Fruit fly (Drosophila melanogaster) whole organism, embryonic: ENCODE results near the gene Elal.
A peak's percentile ranks its signal among the peaks of the same experiment; 100 is the strongest.

Experiments
- Bteb2 ChIP-seq: fragments of 200-800 bp; sonication (Bioruptor generic); optimal IDR thresholded peaks from 2 replicates; lab custom pipeline; 2016; ENCODE audit warnings: missing biosample characterization, missing genetic modification characterization
- CG10431 ChIP-seq: fragments of 200-800 bp; sonication (Bioruptor generic); optimal IDR thresholded peaks from 3 replicates; lab custom pipeline; 2018; ENCODE audit warnings: missing biosample characterization, mild to moderate bottlenecking, missing genetic modification characterization
- CG10565 ChIP-seq: fragments of 200-800 bp; sonication (Bioruptor generic); optimal IDR thresholded peaks from 3 replicates; lab custom pipeline; 2016; ENCODE audit warnings: missing biosample characterization, mild to moderate bottlenecking, missing genetic modification characterization
- CG10654 ChIP-seq: fragments of 200-800 bp; sonication (Bioruptor generic); optimal IDR thresholded peaks from 2 replicates; lab custom pipeline; 2016; ENCODE audit warnings: missing biosample characterization, missing genetic modification characterization
- CG12104 ChIP-seq: fragments of 200-800 bp; sonication (Bioruptor generic); optimal IDR thresholded peaks from 3 replicates; lab custom pipeline; 2016; ENCODE audit warnings: missing biosample characterization, missing genetic modification characterization
- CG12391 ChIP-seq: fragments of 200-800 bp; sonication (Bioruptor generic); optimal IDR thresholded peaks from 3 replicates; lab custom pipeline; 2018; ENCODE audit warnings: missing biosample characterization, mild to moderate bottlenecking, missing genetic modification characterization, moderate library complexity
- CG13287 ChIP-seq: fragments of 200-800 bp; sonication (Bioruptor generic); IDR thresholded peaks from 2 replicates; pipeline ENCODE4 v1.3.6; 2022; ENCODE audit warnings: missing biosample characterization, missing genetic modification characterization; ENCODE audit not compliant: partially characterized antibody
- CG14710 ChIP-seq: fragments of 200-800 bp; sonication (Bioruptor generic); optimal IDR thresholded peaks from 3 replicates; lab custom pipeline; 2019; ENCODE audit warnings: missing biosample characterization, mild to moderate bottlenecking, missing genetic modification characterization, moderate library complexity
- CG15479 ChIP-seq: fragments of 200-800 bp; sonication (Bioruptor generic); optimal IDR thresholded peaks from 3 replicates; lab custom pipeline; 2019; ENCODE audit warnings: missing biosample characterization, mild to moderate bottlenecking, missing genetic modification characterization, moderate library complexity
- CG1603 ChIP-seq: fragments of 200-800 bp; sonication (Bioruptor generic); optimal IDR thresholded peaks from 2 replicates; lab custom pipeline; 2019; ENCODE audit warnings: missing biosample characterization, mild to moderate bottlenecking, missing genetic modification characterization, moderate library complexity
- CG34376 ChIP-seq: fragments of 200-800 bp; sonication (Bioruptor generic); optimal IDR thresholded peaks from 2 replicates; lab custom pipeline; 2018; ENCODE audit warnings: missing biosample characterization, mild to moderate bottlenecking, missing genetic modification characterization
- CG4404 ChIP-seq: fragments of 200-800 bp; sonication (Bioruptor generic); IDR thresholded peaks from 2 replicates; pipeline ENCODE4 v1.3.6; 2022; ENCODE audit warnings: missing biosample characterization, missing genetic modification characterization
- CG4617 ChIP-seq: fragments of 200-800 bp; sonication (Bioruptor generic); optimal IDR thresholded peaks from 3 replicates; lab custom pipeline; 2016; ENCODE audit warnings: missing biosample characterization, missing genetic modification characterization, borderline replicate concordance
- CG4707 ChIP-seq: fragments of 200-800 bp; sonication (Bioruptor generic); optimal IDR thresholded peaks from 2 replicates; lab custom pipeline; 2018; ENCODE audit warnings: missing biosample characterization, mild to moderate bottlenecking, missing genetic modification characterization, moderate library complexity
- CG6854 ChIP-seq: fragments of 200-800 bp; sonication (Bioruptor generic); optimal IDR thresholded peaks from 3 replicates; lab custom pipeline; 2017; ENCODE audit warnings: missing biosample characterization, mild to moderate bottlenecking, missing genetic modification characterization
- CG7556 ChIP-seq: fragments of 200-800 bp; sonication (Bioruptor generic); optimal IDR thresholded peaks from 2 replicates; lab custom pipeline; 2017; ENCODE audit warnings: missing biosample characterization, mild to moderate bottlenecking, missing genetic modification characterization
- CG8388 ChIP-seq: fragments of 200-800 bp; sonication (Bioruptor generic); optimal IDR thresholded peaks from 2 replicates; lab custom pipeline; 2019; ENCODE audit warnings: missing biosample characterization, mild to moderate bottlenecking, missing genetic modification characterization, moderate library complexity
- CG8765 ChIP-seq: fragments of 200-800 bp; sonication (Bioruptor generic); IDR thresholded peaks from 2 replicates; pipeline ENCODE4 v1.3.6; 2022; ENCODE audit warnings: missing biosample characterization, missing genetic modification characterization
- H15 ChIP-seq: fragments of 200-800 bp; sonication (Bioruptor generic); IDR thresholded peaks from 3 replicates; pipeline ENCODE4 v1.3.6; 2022; ENCODE audit warnings: missing biosample characterization, missing genetic modification characterization
- HLH54F ChIP-seq: fragments of 200-800 bp; sonication (Bioruptor generic); optimal IDR thresholded peaks from 3 replicates; lab custom pipeline; 2016; ENCODE audit warnings: missing biosample characterization, missing genetic modification characterization
- Kr ChIP-seq: fragments of 200-800 bp; sonication (Bioruptor generic); optimal IDR thresholded peaks from 2 replicates; lab custom pipeline; 2017; ENCODE audit warnings: missing biosample characterization, mild to moderate bottlenecking, missing genetic modification characterization
- NFAT ChIP-seq: fragments of 200-800 bp; sonication (Bioruptor generic); IDR thresholded peaks from 2 replicates; pipeline ENCODE4 v1.3.6; 2022; ENCODE audit warnings: missing biosample characterization, missing genetic modification characterization
- Nf-YA ChIP-seq: fragments of 200-800 bp; sonication (Bioruptor generic); IDR thresholded peaks from 2 replicates; pipeline ENCODE4 v1.3.6; 2022; ENCODE audit warnings: missing biosample characterization, missing genetic modification characterization
- PHDP ChIP-seq: fragments of 200-800 bp; sonication (Bioruptor generic); optimal IDR thresholded peaks from 3 replicates; lab custom pipeline; 2018; ENCODE audit warnings: missing biosample characterization, mild to moderate bottlenecking, missing genetic modification characterization, moderate library complexity
- Usf ChIP-seq: fragments of 200-800 bp; sonication (Bioruptor generic); optimal IDR thresholded peaks from 2 replicates; lab custom pipeline; 2017; ENCODE audit warnings: missing genotype, missing biosample characterization, missing genetic modification characterization
- YL-1 ChIP-seq: fragments of 200-800 bp; sonication (Bioruptor generic); optimal IDR thresholded peaks from 3 replicates; lab custom pipeline; 2017; ENCODE audit warnings: missing biosample characterization, mild to moderate bottlenecking, missing genetic modification characterization
- aop ChIP-seq: fragments of 200-800 bp; sonication (Bioruptor generic); IDR thresholded peaks from 2 replicates; pipeline ENCODE4 v1.3.6; 2022; ENCODE audit warnings: missing biosample characterization, missing genetic modification characterization
- br ChIP-seq: fragments of >200 bp; optimal IDR thresholded peaks from 2 replicates; lab custom pipeline; 2017
- ci ChIP-seq: fragments of 200-800 bp; sonication (Bioruptor generic); IDR thresholded peaks from 3 replicates; pipeline ENCODE4 v1.3.6; 2022; ENCODE audit warnings: missing biosample characterization, missing genetic modification characterization
- cwo ChIP-seq: fragments of 200-800 bp; sonication (Bioruptor generic); optimal IDR thresholded peaks from 3 replicates; lab custom pipeline; 2017; ENCODE audit warnings: missing biosample characterization, missing genetic modification characterization, mild to moderate bottlenecking, moderate library complexity, missing genetic modification reagents
- dysf ChIP-seq: fragments of 200-800 bp; sonication (Bioruptor generic); IDR thresholded peaks from 3 replicates; pipeline ENCODE4 v1.3.6; 2022; ENCODE audit warnings: missing biosample characterization, missing genetic modification characterization
- fd102C ChIP-seq: fragments of 200-800 bp; sonication (Bioruptor generic); optimal IDR thresholded peaks from 2 replicates; lab custom pipeline; 2018; ENCODE audit warnings: missing biosample characterization, mild to moderate bottlenecking, missing genetic modification characterization, moderate library complexity
- hb ChIP-seq: fragments of 200-800 bp; sonication (Bioruptor generic); IDR thresholded peaks from 3 replicates; pipeline ENCODE4 v1.3.6; 2022; ENCODE audit warnings: missing biosample characterization, missing genetic modification characterization; ENCODE audit not compliant: partially characterized antibody
- lola ChIP-seq, 3 experiments: fragments of >200 bp in 2 of 3; fragments of 200-800 bp in 1 of 3; sonication (Bioruptor generic) in 1 of 3; optimal IDR thresholded peaks; 2 replicates each; lab custom pipeline; 2017 to 2019; ENCODE audit warnings: missing biosample characterization in 3 of 3, missing genetic modification characterization in 3 of 3, mild to moderate bottlenecking in 1 of 3, moderate library complexity in 1 of 3
- nom ChIP-seq: fragments of 200-800 bp; sonication (Bioruptor generic); optimal IDR thresholded peaks from 2 replicates; lab custom pipeline; 2017; ENCODE audit warnings: missing biosample characterization, missing genetic modification characterization, mild to moderate bottlenecking, moderate library complexity, missing genetic modification reagents
- oc ChIP-seq: fragments of 200-800 bp; sonication (Bioruptor generic); optimal IDR thresholded peaks from 2 replicates; lab custom pipeline; 2018; ENCODE audit warnings: missing biosample characterization, mild to moderate bottlenecking, missing genetic modification characterization, moderate library complexity
- onecut ChIP-seq: fragments of 200-800 bp; sonication (Bioruptor generic); IDR thresholded peaks from 2 replicates; pipeline ENCODE4 v1.3.6; 2022; ENCODE audit warnings: missing biosample characterization, missing genetic modification characterization
- otp ChIP-seq: fragments of 200-800 bp; sonication (Bioruptor generic); IDR thresholded peaks from 3 replicates; pipeline ENCODE4, ENCODE4 v1.3.6; 2022; ENCODE audit warnings: missing biosample characterization, missing genetic modification characterization
- ro ChIP-seq: fragments of 200-800 bp; sonication (Bioruptor generic); IDR thresholded peaks from 2 replicates; pipeline ENCODE4 v1.3.6; 2022; ENCODE audit warnings: missing biosample characterization, missing genetic modification characterization
- shn ChIP-seq: fragments of 200-800 bp; sonication (Bioruptor generic); optimal IDR thresholded peaks from 3 replicates; lab custom pipeline; 2016; ENCODE audit warnings: missing biosample characterization, missing genetic modification characterization
- sim ChIP-seq: fragments of 200-800 bp; sonication (Bioruptor generic); IDR thresholded peaks from 2 replicates; pipeline ENCODE4 v1.3.6; 2022; ENCODE audit warnings: missing biosample characterization, missing genetic modification characterization
- slp2 ChIP-seq: fragments of 200-800 bp; sonication (Bioruptor generic); optimal IDR thresholded peaks from 2 replicates; lab custom pipeline; 2016; ENCODE audit warnings: missing biosample characterization, missing genetic modification characterization
- sob ChIP-seq: fragments of 200-800 bp; sonication (Bioruptor generic); IDR thresholded peaks from 2 replicates; pipeline ENCODE4 v1.3.6; 2022; ENCODE audit warnings: missing biosample characterization, missing genetic modification characterization
- sr ChIP-seq: fragments of 200-800 bp; sonication (Bioruptor generic); IDR thresholded peaks from 3 replicates; pipeline ENCODE4 v1.3.6; 2022; ENCODE audit warnings: missing biosample characterization, missing genetic modification characterization
- tll ChIP-seq, 2 experiments: fragments of 200-800 bp in 1 of 2; fragments of >200 bp in 1 of 2; sonication (Bioruptor generic) in 1 of 2; optimal IDR thresholded peaks; 2 replicates each; lab custom pipeline; 2017 to 2019; ENCODE audit warnings: missing biosample characterization in 2 of 2, missing genetic modification characterization in 2 of 2, mild to moderate bottlenecking in 1 of 2, moderate library complexity in 1 of 2
- trem ChIP-seq: fragments of 200-800 bp; optimal IDR thresholded peaks from 3 replicates; lab custom pipeline; 2019; ENCODE audit warnings: missing biosample characterization, mild to moderate bottlenecking, missing genetic modification characterization, moderate library complexity
- usp ChIP-seq: fragments of >200 bp; optimal IDR thresholded peaks from 2 replicates; lab custom pipeline; 2017; ENCODE audit warnings: missing biosample characterization, missing genetic modification characterization
- wek ChIP-seq: fragments of 200-800 bp; sonication (Bioruptor generic); optimal IDR thresholded peaks from 3 replicates; lab custom pipeline; 2018; ENCODE audit warnings: missing biosample characterization, mild to moderate bottlenecking, missing genetic modification characterization, moderate library complexity

The Elal gene

dm6 chr3R:24875939-24876842, 11.0 kb downstream of the Elal start, which contains the start of gene CG3744 (continued):
- TF ChIP-seq ro (GFP tag; lab: Robert Waterston, UW) = peak; percentile 90
- TF ChIP-seq oc (tag; lab: Kevin White, UChicago) = peak; percentile 78
- peak; percentile 84 for TF ChIP-seq trem (tag; lab: Kevin White, UChicago)
- no peak for TF ChIP-seq br (lab: Kevin White, UChicago)
- TF ChIP-seq usp (GFP tag; lab: Kevin White, UChicago) = no peak
- TF ChIP-seq otp (GFP tag; lab: Robert Waterston, UW) = peak; percentile 93
- TF ChIP-seq YL-1 (GFP tag; lab: Kevin White, UChicago) = peak; percentile 50
- no peak for TF ChIP-seq tll (GFP tag; optimal IDR thresholded peaks at IDR 0.05; lab: Kevin White, UChicago)
- peak; percentile 89 for TF ChIP-seq CG10654
- TF ChIP-seq onecut (GFP tag; lab: Robert Waterston, UW) = peak; percentile 88
- TF ChIP-seq slp2 (GFP tag; lab: Kevin White, UChicago) = peak; percentile 33
- peak; percentile 93 for TF ChIP-seq H15 (GFP tag; lab: Robert Waterston, UW)
- TF ChIP-seq aop (GFP tag; lab: Robert Waterston, UW) = peak; percentile 90; the same call in 1 of the 2 replicates
- peak in 1 of 3 experiments; percentile 88 for TF ChIP-seq lola (GFP tag; optimal IDR thresholded peaks at IDR 0.05; lab: Kevin White, UChicago)
- peak; percentile 86 for TF ChIP-seq CG7556 (GFP tag; lab: Kevin White, UChicago)
- TF ChIP-seq NFAT = peak; percentile 99
- peak; percentile 11 for TF ChIP-seq CG4707 (GFP tag; lab: Kevin White, UChicago)
- TF ChIP-seq sim (GFP tag; lab: Robert Waterston, UW) = peak; percentile 49; the same call in 1 of the 2 replicates
- peak; percentile 48 for TF ChIP-seq Bteb2 (GFP tag; lab: Kevin White, UChicago)
- TF ChIP-seq HLH54F (GFP tag; lab: Kevin White, UChicago) = peak; percentile 82
- TF ChIP-seq CG4617 = peak; percentile 78
- TF ChIP-seq CG1603 (tag; lab: Kevin White, UChicago) = peak; percentile 66
- TF ChIP-seq CG34376 (GFP tag; lab: Kevin White, UChicago) = peak; percentile 74
- peak; percentile 68 for TF ChIP-seq sr (GFP tag; lab: Robert Waterston, UW)
- TF ChIP-seq wek (GFP tag; lab: Kevin White, UChicago) = peak; percentile 23
- TF ChIP-seq sob = peak; percentile 96
- TF ChIP-seq dysf (GFP tag; lab: Robert Waterston, UW) = peak; percentile 94
- TF ChIP-seq Nf-YA = peak; percentile 89
- no peak for TF ChIP-seq CG14710
- TF ChIP-seq CG12391 (tag; lab: Kevin White, UChicago) = peak; percentile 96
- no peak for TF ChIP-seq nom (GFP tag; lab: Kevin White, UChicago)
- peak; percentile 95 for TF ChIP-seq ci (GFP tag; lab: Robert Waterston, UW)
- peak; percentile 87 for TF ChIP-seq hb
- peak; percentile 14 for TF ChIP-seq CG10565 (GFP tag; lab: Kevin White, UChicago)
- TF ChIP-seq CG15479 = peak; percentile 86
- peak; percentile 80 for TF ChIP-seq shn (GFP tag; lab: Kevin White, UChicago)
- TF ChIP-seq CG8765 = peak; percentile 92
- no peak for TF ChIP-seq cwo (GFP tag; lab: Kevin White, UChicago)
- peak; percentile 48 for TF ChIP-seq CG10431 (GFP tag; lab: Kevin White, UChicago)
- no peak for TF ChIP-seq fd102C (GFP tag; lab: Kevin White, UChicago)
- TF ChIP-seq CG8388 = peak; percentile 87
- peak; percentile 92 for TF ChIP-seq PHDP (tag; lab: Kevin White, UChicago)
- peak; percentile 85 for TF ChIP-seq Usf
- TF ChIP-seq CG13287 (GFP tag; lab: Robert Waterston, UW) = peak; percentile 96
- no peak for TF ChIP-seq Kr (GFP tag; lab: Kevin White, UChicago)
- peak; percentile 89 for TF ChIP-seq CG4404
- TF ChIP-seq CG12104 (GFP tag; lab: Kevin White, UChicago) = peak; percentile 77
- peak; percentile 70 for TF ChIP-seq CG6854 (GFP tag; lab: Kevin White, UChicago)
